Fruit fly (Drosophila melanogaster) whole organism, adult: ENCODE results near the gene Sdic2.

Experiments used
- CG11617 ChIP-seq: fragments of 200-800 bp; sonication (Bioruptor generic); optimal IDR thresholded peaks from 2 replicates; lab custom pipeline; 2017; ENCODE audit warnings: mild to moderate bottlenecking, missing biosample characterization, missing genetic modification reagents, missing genetic modification characterization
- CG12768 ChIP-seq: fragments of 200-800 bp; sonication (Bioruptor generic); optimal IDR thresholded peaks from 2 replicates; lab custom pipeline; 2017; ENCODE audit warnings: missing biosample characterization, missing genetic modification characterization, mild to moderate bottlenecking, moderate library complexity, missing genetic modification reagents
- CG1620 ChIP-seq: fragments of 200-800 bp; sonication (Bioruptor generic); optimal IDR thresholded peaks from 2 replicates; lab custom pipeline; 2016; ENCODE audit warnings: missing biosample characterization, missing genetic modification characterization
- CG33017 ChIP-seq: fragments of 200-800 bp; sonication (Bioruptor generic); optimal IDR thresholded peaks from 2 replicates; lab custom pipeline; 2018; ENCODE audit warnings: missing biosample characterization, mild to moderate bottlenecking, missing genetic modification characterization, moderate library complexity
- CG7101 ChIP-seq: fragments of 200-800 bp; sonication (Bioruptor generic); optimal IDR thresholded peaks from 2 replicates; lab custom pipeline; 2018; ENCODE audit warnings: missing biosample characterization, mild to moderate bottlenecking, missing genetic modification characterization, moderate library complexity
- Clk ChIP-seq: fragments of 200-800 bp; sonication (Bioruptor generic); optimal IDR thresholded peaks from 2 replicates; lab custom pipeline; 2017; ENCODE audit warnings: missing biosample characterization, missing genetic modification characterization
- Hr96 ChIP-seq: fragments of 200-800 bp; sonication (Bioruptor generic); optimal IDR thresholded peaks from 2 replicates; lab custom pipeline; 2016; ENCODE audit warnings: missing biosample characterization, missing genetic modification characterization
- bab1 ChIP-seq: fragments of 200-800 bp; sonication (Bioruptor generic); optimal IDR thresholded peaks from 3 replicates; lab custom pipeline; 2019; ENCODE audit warnings: missing biosample characterization, mild to moderate bottlenecking, missing genetic modification characterization, moderate library complexity
- cic ChIP-seq: fragments of 200-800 bp; sonication (Bioruptor generic); optimal IDR thresholded peaks from 2 replicates; lab custom pipeline; 2017; ENCODE audit warnings: missing biosample characterization, mild to moderate bottlenecking, missing genetic modification characterization, moderate library complexity
- cnc ChIP-seq, 2 experiments: fragments of >200 bp; optimal IDR thresholded peaks; 2 replicates each; lab custom pipeline; 2017
- kay ChIP-seq: fragments of 200-800 bp; sonication (Bioruptor generic); peaks from one replicate; lab custom pipeline; 2016; ENCODE audit warnings: missing biosample characterization, missing genetic modification characterization, borderline replicate concordance
- ovo ChIP-seq: fragments of 200-800 bp; sonication (Bioruptor generic); optimal IDR thresholded peaks from 2 replicates; lab custom pipeline; 2016; ENCODE audit warnings: missing biosample characterization, missing genetic modification characterization
- pad ChIP-seq: fragments of 200-800 bp; sonication (Bioruptor generic); optimal IDR thresholded peaks from 3 replicates; lab custom pipeline; 2017; ENCODE audit warnings: missing biosample characterization, missing genetic modification characterization, mild to moderate bottlenecking, moderate library complexity, missing genetic modification reagents
- toe ChIP-seq: fragments of 200-800 bp; sonication (Bioruptor generic); optimal IDR thresholded peaks from 2 replicates; lab custom pipeline; 2016; ENCODE audit warnings: missing biosample characterization, missing genetic modification characterization

DNA sequence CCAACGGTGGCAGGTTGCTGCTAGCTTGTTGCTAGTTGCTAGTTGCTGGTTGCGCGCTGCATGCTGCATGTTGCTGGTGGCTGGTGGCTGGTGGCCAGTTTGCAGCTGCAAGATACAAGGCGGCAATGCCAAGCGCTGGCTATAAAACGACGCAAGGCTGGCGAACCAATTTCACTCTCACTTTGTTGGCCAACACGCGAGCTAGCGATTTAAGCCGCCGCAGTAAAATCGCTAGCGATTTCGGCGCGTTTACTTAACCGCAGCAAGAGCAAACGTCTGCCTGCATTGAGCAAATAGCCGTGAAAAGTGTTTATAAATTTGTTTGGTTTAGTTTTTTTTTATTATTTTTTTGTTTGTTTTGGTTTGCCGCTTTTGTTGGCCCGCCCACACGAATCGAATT, 52.9 kb downstream of the Sdic2 start, which contains the start of gene CG15322:
- no peak for TF ChIP-seq bab1 (GFP tag; lab: Kevin White, UChicago)
- no peak for TF ChIP-seq CG7101 (tag; lab: Kevin White, UChicago)
- no peak for TF ChIP-seq Hr96 (GFP tag; lab: Kevin White, UChicago)
- TF ChIP-seq CG12768, result no peak
- no peak for TF ChIP-seq ovo (GFP tag; lab: Kevin White, UChicago)
- no peak for TF ChIP-seq toe (GFP tag; lab: Kevin White, UChicago)
- TF ChIP-seq CG11617 (GFP tag; lab: Kevin White, UChicago), result no peak
- TF ChIP-seq pad (GFP tag; lab: Kevin White, UChicago), result no peak
- TF ChIP-seq CG33017, result no peak
- TF ChIP-seq cic (GFP tag; lab: Kevin White, UChicago), result no peak
- no peak for TF ChIP-seq cnc (optimal IDR thresholded peaks at IDR 0.05; lab: Kevin White, UChicago)
- TF ChIP-seq CG1620 (GFP tag; lab: Kevin White, UChicago), result no peak
- no peak for TF ChIP-seq Clk
- TF ChIP-seq kay (GFP tag; lab: Kevin White, UChicago), result no peak
